Worm (Caenorhabditis elegans): Measurements from ENCODE around the gene K10B4.3.

- TF ChIP-seq elt-3 (tag; optimal IDR thresholded peaks at IDR 0.05) (no peak), ama-1 (optimal IDR thresholded peaks at IDR 0.05) (no peak), nhr-237 (tag; optimal IDR thresholded peaks at IDR 0.05) (no peak), lsy-2 (tag; optimal IDR thresholded peaks at IDR 0.05) (no peak), skn-1 (tag; optimal IDR thresholded peaks at IDR 0.05) (no peak), dmd-4 (tag; optimal IDR thresholded peaks at IDR 0.05) (no peak), nhr-12 (tag; optimal IDR thresholded peaks at IDR 0.05) (no peak), ztf-11 (tag; optimal IDR thresholded peaks at IDR 0.05) (no peak), snpc-4 (tag; optimal IDR thresholded peaks at IDR 0.05) (no peak), lin-13 (GFP tag; optimal IDR thresholded peaks at IDR 0.05) (no peak), zag-1 (tag; optimal IDR thresholded peaks at IDR 0.05) (no peak), elt-1 (tag; optimal IDR thresholded peaks at IDR 0.05) (no peak)
Observed at ce11 chrII:146933-147332, 25.9 kb upstream of the K10B4.3 start, which contains the start of gene T25D3.4.
